Worm (Caenorhabditis elegans): ENCODE results near the gene T24H10.1.

The T24H10.1 gene

DNA sequence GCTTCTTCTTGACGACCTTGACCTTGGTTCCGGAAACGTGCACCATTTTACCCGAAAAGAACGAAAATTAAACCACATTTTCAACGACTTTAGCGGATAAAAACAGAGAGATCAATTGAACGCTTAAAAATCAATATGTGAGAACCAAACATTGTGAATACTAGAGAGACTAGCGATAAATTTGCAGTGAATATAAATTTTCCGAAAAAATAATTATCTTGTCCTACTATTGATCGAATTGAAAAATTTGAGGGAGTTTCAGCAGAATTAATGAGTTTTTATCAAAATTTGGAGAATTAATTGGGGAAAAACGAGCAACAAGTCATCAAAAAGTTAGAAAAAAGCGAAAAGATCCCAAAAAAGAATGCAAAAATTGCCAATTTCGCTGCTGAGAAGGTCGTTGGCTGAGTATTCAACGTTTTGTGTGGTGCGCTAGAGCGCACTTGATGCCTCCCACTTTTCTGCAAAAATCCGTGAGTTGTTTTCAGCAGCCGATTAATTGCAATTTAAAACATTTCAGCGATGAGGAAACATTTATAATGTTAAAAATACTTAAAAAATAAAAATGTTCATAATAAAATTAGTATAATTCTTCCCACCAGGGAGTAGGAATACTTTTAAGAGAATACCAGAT is 42.0 kb upstream of the T24H10.1 start, which contains the start of gene rpl-32 (continued):
- peak; percentile 88 for TF ChIP-seq nhr-85 (tag)
- no peak for TF ChIP-seq pqm-1 (tag; optimal IDR thresholded peaks at IDR 0.05)
- TF ChIP-seq nhr-19 (GFP tag; conservative IDR thresholded peaks at IDR 0.05): peak; percentile 65
- peak; percentile 69 for TF ChIP-seq isw-1 (GFP tag; IDR thresholded peaks at IDR 0.05)
- TF ChIP-seq pag-3 (tag; optimal IDR thresholded peaks at IDR 0.05; ENCODE audit: borderline replicate concordance, insufficient read depth): no peak
- TF ChIP-seq ceh-88 (GFP tag; IDR thresholded peaks at IDR 0.05): peak; percentile 29; the same call in 1 of the 2 replicates
- TF ChIP-seq lsy-2 (tag; optimal IDR thresholded peaks at IDR 0.05): peak; percentile 78 to 92
- TF ChIP-seq nhr-12 (tag; optimal IDR thresholded peaks at IDR 0.05): no peak
- TF ChIP-seq blmp-1 (tag; optimal IDR thresholded peaks at IDR 0.05): peak; percentile 78
- peak; percentile 61 for TF ChIP-seq nhr-90 (tag; optimal IDR thresholded peaks at IDR 0.05; ENCODE audit: poor library complexity)
- TF ChIP-seq lin-39 (tag; optimal IDR thresholded peaks at IDR 0.05): peak; percentile 53
- peak; percentile 19 for TF ChIP-seq fkh-10 (GFP tag; optimal IDR thresholded peaks at IDR 0.05)
- TF ChIP-seq snu-23 (GFP tag; optimal IDR thresholded peaks at IDR 0.05): peak; percentile 82
- TF ChIP-seq nhr-76 (tag; optimal IDR thresholded peaks at IDR 0.05): no peak
- peak; percentile 73 for TF ChIP-seq snpc-4 (tag; optimal IDR thresholded peaks at IDR 0.05)
- TF ChIP-seq F16B12.6 (tag; optimal IDR thresholded peaks at IDR 0.05): peak; percentile 83
- TF ChIP-seq nhr-28 (tag; optimal IDR thresholded peaks at IDR 0.05): no peak
- TF ChIP-seq grh-1 (GFP tag; IDR thresholded peaks at IDR 0.05): no peak
- TF ChIP-seq vab-15 (tag; optimal IDR thresholded peaks at IDR 0.05): peak; percentile 64

ce11 chrII:9059010-9059409 is 40.2 kb upstream of the T24H10.1 start:
- no peak for TF ChIP-seq snu-23 (GFP tag; optimal IDR thresholded peaks at IDR 0.05)
- TF ChIP-seq lsy-2 (tag; optimal IDR thresholded peaks at IDR 0.05): peak; percentile 3 to 7
- no peak for TF ChIP-seq nhr-237 (tag; optimal IDR thresholded peaks at IDR 0.05)

- TF ChIP-seq dpl-1 (GFP tag; optimal IDR thresholded peaks at IDR 0.05) (peak; percentile 53 to 64 (median 55)), fkh-8 (tag; optimal IDR thresholded peaks at IDR 0.05) (peak; percentile 93), sox-4 (tag; optimal IDR thresholded peaks at IDR 0.05) (no peak), mep-1 (tag; optimal IDR thresholded peaks at IDR 0.05) (peak; percentile 95), tlp-1 (tag; optimal IDR thresholded peaks at IDR 0.05) (no peak), C04F5.9 (tag; optimal IDR thresholded peaks at IDR 0.05) (peak; percentile 39), unc-98 (GFP tag; IDR thresholded peaks at IDR 0.05) (no peak), hlh-17 (GFP tag; optimal IDR thresholded peaks at IDR 0.05; ENCODE audit: borderline replicate concordance) (no peak), blmp-1 (tag; optimal IDR thresholded peaks at IDR 0.05) (peak; percentile 67), nhr-12 (tag; optimal IDR thresholded peaks at IDR 0.05) (no peak), hpl-2 (GFP tag; optimal IDR thresholded peaks at IDR 0.05) (no peak), aly-2 (tag; optimal IDR thresholded peaks at IDR 0.05) (peak; percentile 52), nhr-84 (tag; optimal IDR thresholded peaks at IDR 0.05) (no peak), pag-3 (tag; optimal IDR thresholded peaks at IDR 0.05; ENCODE audit: borderline replicate concordance, insufficient read depth) (no peak), hlh-4 (tag; optimal IDR thresholded peaks at IDR 0.05) (no peak), unc-62 (GFP tag; optimal IDR thresholded peaks at IDR 0.05) (no peak), elt-3 (tag; optimal IDR thresholded peaks at IDR 0.05) (peak in 5 of 6 experiments; percentile 39 to 83 (median 59)), dsc-1 (tag; optimal IDR thresholded peaks at IDR 0.05) (peak; percentile 59), ama-1 (optimal IDR thresholded peaks at IDR 0.05) (no peak), alr-1 (tag; optimal IDR thresholded peaks at IDR 0.05; ENCODE audit: borderline replicate concordance) (no peak), unc-86 (tag; optimal IDR thresholded peaks at IDR 0.05) (peak; percentile 59), nhr-237 (tag; optimal IDR thresholded peaks at IDR 0.05) (peak; percentile 64), ztf-11 (tag; optimal IDR thresholded peaks at IDR 0.05) (peak in 1 of 2 experiments; percentile 83), snpc-4 (tag; optimal IDR thresholded peaks at IDR 0.05) (peak; percentile 58), mab-9 (GFP tag; IDR thresholded peaks at IDR 0.05) (no peak; the same call in 1 of the 2 replicates), nhr-19 (GFP tag; conservative IDR thresholded peaks at IDR 0.05) (peak; percentile 77), efl-1 (optimal IDR thresholded peaks at IDR 0.05) (peak; percentile 71 to 74), efl-1 (GFP tag; optimal IDR thresholded peaks at IDR 0.05 in 1 of 2) (peak; percentile 42 to 96), ceh-82 (tag; optimal IDR thresholded peaks at IDR 0.05) (peak; percentile 70 to 97 (median 76)), ztf-4 (tag; optimal IDR thresholded peaks at IDR 0.05) (peak; percentile 80), ceh-8 (GFP tag; optimal IDR thresholded peaks at IDR 0.05) (no peak), rnt-1 (tag; optimal IDR thresholded peaks at IDR 0.05) (peak; percentile 73), lsy-2 (tag; optimal IDR thresholded peaks at IDR 0.05) (peak; percentile 77 to 93), egl-13 (tag; optimal IDR thresholded peaks at IDR 0.05) (peak; percentile 62)
Observed at ce11 chrII:9060332-9060840, 38.8 kb upstream of the T24H10.1 start.

All from whole organism, L1 larva.